Worm (Caenorhabditis elegans) whole organism, young adult: Measurements from ENCODE around the gene srh-296.

Source experiments
- F37B4.10 ChIP-seq: fragments of 200-800 bp; sonication (Bioruptor generic); IDR thresholded peaks from 2 replicates; pipeline ENCODE4 v1.3.6; 2022; ENCODE audit warnings: missing genetic modification characterization, missing compliant biosample characterization
- Y67H2A.10 ChIP-seq: fragments of 200-800 bp; sonication (Bioruptor generic); conservative IDR thresholded peaks from 2 replicates; pipeline ENCODE4 v1.3.6; 2022; ENCODE audit warnings: missing genetic modification reagents, missing genetic modification characterization, missing compliant biosample characterization
- Y79H2A.3 ChIP-seq: fragments of 200-800 bp; sonication (Bioruptor generic); conservative IDR thresholded peaks from 2 replicates; pipeline ENCODE4 v1.3.6; 2022; ENCODE audit warnings: missing genetic modification reagents, missing genetic modification characterization, missing compliant biosample characterization
- ama-1 ChIP-seq, 3 experiments: fragments of 150-350 bp in 1 of 3; sonication (generic microtip) in 2 of 3; optimal IDR thresholded peaks; 2 replicates each; lab custom pipeline; 2014 to 2018; ENCODE audit warnings: missing biosample characterization in 2 of 3, missing genetic modification characterization in 2 of 3, missing genetic modification reagents in 2 of 3
- attf-3 ChIP-seq: fragments of 200-800 bp; sonication (Bioruptor generic); conservative IDR thresholded peaks from 2 replicates; pipeline ENCODE4 v1.3.6; 2022; ENCODE audit warnings: missing genetic modification reagents, missing genetic modification characterization, missing compliant biosample characterization
- ets-4 ChIP-seq: fragments of 200-800 bp; sonication (Bioruptor generic); optimal IDR thresholded peaks from 2 replicates; lab custom pipeline; 2018; ENCODE audit warnings: mild to moderate bottlenecking, missing genetic modification characterization, missing compliant biosample characterization
- hsf-1 ChIP-seq: fragments of 200-800 bp; sonication (Bioruptor generic); IDR thresholded peaks from 2 replicates; pipeline ENCODE4 v1.3.6; 2022; ENCODE audit warnings: missing genetic modification reagents, missing genetic modification characterization, missing compliant biosample characterization
- ztf-26 ChIP-seq: sonication (generic microtip); optimal IDR thresholded peaks from 2 replicates; lab custom pipeline; 2017; ENCODE audit warnings: missing genetic modification characterization, missing compliant biosample characterization

DNA sequence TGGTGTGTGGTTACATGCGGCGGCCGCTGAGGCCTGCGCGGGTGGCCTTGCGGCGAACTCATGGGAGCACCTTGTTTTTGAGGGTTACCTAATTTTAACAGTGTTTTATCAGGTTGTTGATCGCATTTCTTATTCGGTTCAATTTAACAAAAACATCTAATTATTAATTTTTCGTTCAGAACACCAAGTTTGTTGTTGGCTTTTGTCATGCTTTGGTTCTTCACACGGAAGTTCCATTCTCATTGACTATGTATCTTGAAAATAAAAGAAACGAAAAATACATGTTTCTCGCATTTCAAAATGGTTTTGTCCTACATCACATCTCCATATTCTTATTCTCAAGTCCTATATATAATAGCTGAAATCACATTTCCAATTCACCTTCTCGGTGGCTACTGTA lies 20.0 kb upstream of the srh-296 start, which contains the start of gene srh-290:
- TF ChIP-seq attf-3 (no peak), Y67H2A.10 (no peak), ztf-26 (no peak), ama-1 (optimal IDR thresholded peaks at IDR 0.05; lab: Kevin White, UChicago) (no peak), ama-1 (GFP tag; optimal IDR thresholded peaks at IDR 0.05; lab: Kevin White, UChicago) (no peak), Y79H2A.3 (GFP tag; lab: Robert Waterston, UW) (no peak), F37B4.10 (GFP tag; lab: Robert Waterston, UW) (no peak), hsf-1 (GFP tag; lab: Robert Waterston, UW) (no peak), ets-4 (no peak)
